Fruit fly (Drosophila melanogaster) whole organism, embryonic: ENCODE results near the gene vvl.

Experiments used
- Ada2b ChIP-seq: fragments of 200-800 bp; sonication (Bioruptor generic); IDR thresholded peaks from 2 replicates; pipeline ENCODE4 v1.3.6; 2022; ENCODE audit warnings: missing biosample characterization, missing genetic modification characterization
- Atf6 ChIP-seq: fragments of 200-800 bp; sonication (Bioruptor generic); IDR thresholded peaks from 2 replicates; pipeline ENCODE4 v1.3.6; 2022; ENCODE audit warnings: missing biosample characterization, missing genetic modification characterization
- CG10543 ChIP-seq: fragments of 200-800 bp; sonication (Bioruptor generic); optimal IDR thresholded peaks from 3 replicates; lab custom pipeline; 2017; ENCODE audit warnings: missing biosample characterization, mild to moderate bottlenecking, missing genetic modification characterization, moderate library complexity
- CG1233 ChIP-seq: fragments of 200-800 bp; sonication (Bioruptor generic); optimal IDR thresholded peaks from 4 replicates; lab custom pipeline; 2018; ENCODE audit warnings: missing biosample characterization, mild to moderate bottlenecking, missing genetic modification characterization
- CG12744 ChIP-seq: fragments of 200-800 bp; sonication (Bioruptor generic); optimal IDR thresholded peaks from 2 replicates; lab custom pipeline; 2016; ENCODE audit warnings: missing biosample characterization, missing genetic modification characterization
- CG1647 ChIP-seq: fragments of 200-800 bp; sonication (Bioruptor generic); optimal IDR thresholded peaks from 3 replicates; lab custom pipeline; 2016; ENCODE audit warnings: missing biosample characterization, missing genetic modification characterization
- CG16813 ChIP-seq: fragments of 200-800 bp; sonication (Bioruptor generic); IDR thresholded peaks from 3 replicates; pipeline ENCODE4 v1.3.6; 2022; ENCODE audit warnings: missing biosample characterization, missing genetic modification characterization; ENCODE audit not compliant: partially characterized antibody
- CG17385 ChIP-seq: fragments of 200-800 bp; sonication (Bioruptor generic); optimal IDR thresholded peaks from 3 replicates; lab custom pipeline; 2018; ENCODE audit warnings: missing biosample characterization, mild to moderate bottlenecking, missing genetic modification characterization
- CG2875 ChIP-seq: fragments of 200-800 bp; sonication (Bioruptor generic); optimal IDR thresholded peaks from 2 replicates; lab custom pipeline; 2017; ENCODE audit warnings: missing biosample characterization, mild to moderate bottlenecking, missing genetic modification characterization, missing genetic modification reagents
- CG3065 ChIP-seq: fragments of 200-800 bp; sonication (Bioruptor generic); optimal IDR thresholded peaks from 2 replicates; lab custom pipeline; 2016; ENCODE audit warnings: missing biosample characterization, missing genetic modification characterization
- CG31441 ChIP-seq: fragments of 200-800 bp; sonication (Bioruptor generic); IDR thresholded peaks from 2 replicates; pipeline ENCODE4 v1.3.6; 2022; ENCODE audit warnings: missing biosample characterization, missing genetic modification characterization
- CG6272 ChIP-seq: fragments of 200-800 bp; sonication (Bioruptor generic); IDR thresholded peaks from 2 replicates; pipeline ENCODE4 v1.3.6; 2022; ENCODE audit warnings: missing biosample characterization, missing genetic modification characterization
- CG7786 ChIP-seq: fragments of 200-800 bp; sonication (Bioruptor generic); optimal IDR thresholded peaks from 2 replicates; lab custom pipeline; 2016; ENCODE audit warnings: missing biosample characterization, missing genetic modification characterization
- CG8290 ChIP-seq, 3 experiments: fragments of 200-800 bp; sonication (Bioruptor generic); optimal IDR thresholded peaks; 2 replicates each; lab custom pipeline; 2016 to 2019; ENCODE audit warnings: missing biosample characterization in 3 of 3, missing genetic modification characterization in 3 of 3, mild to moderate bottlenecking in 2 of 3, moderate library complexity in 1 of 3
- CG8388 ChIP-seq: fragments of 200-800 bp; sonication (Bioruptor generic); optimal IDR thresholded peaks from 2 replicates; lab custom pipeline; 2019; ENCODE audit warnings: missing biosample characterization, mild to moderate bottlenecking, missing genetic modification characterization, moderate library complexity
- CG8944 ChIP-seq: fragments of 200-800 bp; sonication (Bioruptor generic); optimal IDR thresholded peaks from 3 replicates; lab custom pipeline; 2016; ENCODE audit warnings: missing biosample characterization, missing genetic modification characterization
- Dad ChIP-seq: fragments of 200-800 bp; sonication (Bioruptor generic); optimal IDR thresholded peaks from 3 replicates; lab custom pipeline; 2016; ENCODE audit warnings: missing biosample characterization, missing genetic modification characterization
- Doc3 ChIP-seq: fragments of 200-800 bp; sonication (Bioruptor generic); IDR thresholded peaks from 3 replicates; pipeline ENCODE4 v1.3.6; 2022; ENCODE audit warnings: missing biosample characterization, missing genetic modification characterization; ENCODE audit not compliant: partially characterized antibody
- H15 ChIP-seq: fragments of 200-800 bp; sonication (Bioruptor generic); IDR thresholded peaks from 3 replicates; pipeline ENCODE4 v1.3.6; 2022; ENCODE audit warnings: missing biosample characterization, missing genetic modification characterization
- HHEX ChIP-seq: fragments of 200-800 bp; sonication (Bioruptor generic); optimal IDR thresholded peaks from 3 replicates; lab custom pipeline; 2017; ENCODE audit warnings: missing biosample characterization, mild to moderate bottlenecking, missing genetic modification characterization, missing genetic modification reagents
- MESR4 ChIP-seq: fragments of 200-800 bp; sonication (Bioruptor generic); optimal IDR thresholded peaks from 2 replicates; lab custom pipeline; 2018; ENCODE audit warnings: missing biosample characterization, mild to moderate bottlenecking, missing genetic modification characterization, moderate library complexity
- Max ChIP-seq: fragments of 200-800 bp; sonication (Bioruptor generic); optimal IDR thresholded peaks from 2 replicates; lab custom pipeline; 2016; ENCODE audit warnings: missing biosample characterization, mild to moderate bottlenecking, missing genetic modification characterization
- NFAT ChIP-seq: fragments of 200-800 bp; sonication (Bioruptor generic); IDR thresholded peaks from 2 replicates; pipeline ENCODE4 v1.3.6; 2022; ENCODE audit warnings: missing biosample characterization, missing genetic modification characterization
- NfI ChIP-seq: fragments of 200-800 bp; sonication (Bioruptor generic); optimal IDR thresholded peaks from 3 replicates; lab custom pipeline; 2018; ENCODE audit warnings: missing biosample characterization, mild to moderate bottlenecking, missing genetic modification characterization, moderate library complexity
- Sry-δ ChIP-seq: fragments of 200-800 bp; sonication (Bioruptor generic); optimal IDR thresholded peaks from 2 replicates; lab custom pipeline; 2016; ENCODE audit warnings: missing biosample characterization, missing genetic modification characterization
- Stat92E ChIP-seq, 3 experiments: fragments of >200 bp in 2 of 3; fragments of 200-800 bp in 1 of 3; sonication (Bioruptor generic) in 1 of 3; optimal IDR thresholded peaks; 2 replicates each; lab custom pipeline; 2017 to 2019; ENCODE audit warnings: missing biosample characterization in 3 of 3, missing genetic modification characterization in 3 of 3, mild to moderate bottlenecking in 1 of 3, moderate library complexity in 1 of 3
- ato ChIP-seq: fragments of 200-800 bp; sonication (Bioruptor generic); IDR thresholded peaks from 2 replicates; pipeline ENCODE4 v1.3.6; 2022; ENCODE audit warnings: missing biosample characterization, missing genetic modification characterization; ENCODE audit not compliant: partially characterized antibody
- bbx ChIP-seq: fragments of 200-800 bp; sonication (Bioruptor generic); IDR thresholded peaks from 2 replicates; pipeline ENCODE4 v1.3.6; 2022; ENCODE audit warnings: missing biosample characterization, missing genetic modification characterization; ENCODE audit not compliant: partially characterized antibody
- cas ChIP-seq: fragments of 200-800 bp; sonication (Bioruptor generic); IDR thresholded peaks from 2 replicates; pipeline ENCODE4 v1.3.6; 2022; ENCODE audit warnings: missing biosample characterization, missing genetic modification characterization
- dysf ChIP-seq: fragments of 200-800 bp; sonication (Bioruptor generic); IDR thresholded peaks from 3 replicates; pipeline ENCODE4 v1.3.6; 2022; ENCODE audit warnings: missing biosample characterization, missing genetic modification characterization
- ftz-f1 ChIP-seq: fragments of 200-800 bp; sonication (Bioruptor generic); optimal IDR thresholded peaks from 2 replicates; lab custom pipeline; 2016; ENCODE audit warnings: missing biosample characterization, missing genetic modification characterization
- gcm ChIP-seq: fragments of 200-800 bp; sonication (Bioruptor generic); optimal IDR thresholded peaks from 2 replicates; lab custom pipeline; 2019; ENCODE audit warnings: missing biosample characterization, mild to moderate bottlenecking, missing genetic modification characterization, moderate library complexity
- hb ChIP-seq: fragments of 200-800 bp; sonication (Bioruptor generic); IDR thresholded peaks from 3 replicates; pipeline ENCODE4 v1.3.6; 2022; ENCODE audit warnings: missing biosample characterization, missing genetic modification characterization; ENCODE audit not compliant: partially characterized antibody
- her ChIP-seq: fragments of 200-800 bp; sonication (Bioruptor generic); optimal IDR thresholded peaks from 2 replicates; lab custom pipeline; 2016; ENCODE audit warnings: missing biosample characterization, missing genetic modification characterization
- jing ChIP-seq: fragments of 200-800 bp; sonication (Bioruptor generic); optimal IDR thresholded peaks from 2 replicates; lab custom pipeline; 2018; ENCODE audit warnings: missing biosample characterization, mild to moderate bottlenecking, missing genetic modification characterization
- kay ChIP-seq: fragments of 200-800 bp; sonication (Bioruptor generic); optimal IDR thresholded peaks from 2 replicates; lab custom pipeline; 2016; ENCODE audit warnings: missing biosample characterization, missing genetic modification characterization
- lmd ChIP-seq: fragments of 200-800 bp; sonication (Bioruptor generic); IDR thresholded peaks from 2 replicates; pipeline ENCODE4 v1.3.6; 2022; ENCODE audit warnings: missing biosample characterization, missing genetic modification characterization
- odd ChIP-seq: fragments of 200-800 bp; sonication (Bioruptor generic); optimal IDR thresholded peaks from 2 replicates; lab custom pipeline; 2017; ENCODE audit warnings: missing biosample characterization, mild to moderate bottlenecking, missing genetic modification characterization
- pros ChIP-seq: fragments of 200-800 bp; sonication (Bioruptor generic); optimal IDR thresholded peaks from 3 replicates; lab custom pipeline; 2019; ENCODE audit warnings: missing biosample characterization, mild to moderate bottlenecking, missing genetic modification characterization, moderate library complexity
- run ChIP-seq: fragments of 200-800 bp; sonication (Bioruptor generic); optimal IDR thresholded peaks from 3 replicates; lab custom pipeline; 2018; ENCODE audit warnings: missing biosample characterization, mild to moderate bottlenecking, missing genetic modification characterization
- shn ChIP-seq: fragments of 200-800 bp; sonication (Bioruptor generic); optimal IDR thresholded peaks from 3 replicates; lab custom pipeline; 2016; ENCODE audit warnings: missing biosample characterization, missing genetic modification characterization
- tna ChIP-seq: fragments of 200-800 bp; sonication (Bioruptor generic); IDR thresholded peaks from 2 replicates; pipeline ENCODE4 v1.3.6; 2022; ENCODE audit warnings: missing biosample characterization, missing genetic modification characterization; ENCODE audit not compliant: partially characterized antibody
- ttk ChIP-seq: fragments of 200-800 bp; sonication (Bioruptor generic); IDR thresholded peaks from 2 replicates; pipeline ENCODE4 v2.1.2; 2022; ENCODE audit warnings: missing biosample characterization, missing genetic modification characterization
- unc-4 ChIP-seq: fragments of 200-800 bp; sonication (Bioruptor generic); IDR thresholded peaks from 2 replicates; pipeline ENCODE4 v1.3.6; 2022; ENCODE audit warnings: missing biosample characterization, missing genetic modification characterization; ENCODE audit not compliant: partially characterized antibody
- unpg ChIP-seq: fragments of 200-800 bp; sonication (Bioruptor generic); optimal IDR thresholded peaks from 3 replicates; lab custom pipeline; 2018; ENCODE audit warnings: missing biosample characterization, mild to moderate bottlenecking, missing genetic modification characterization, moderate library complexity
- wdn ChIP-seq: fragments of 200-800 bp; sonication (Bioruptor generic); IDR thresholded peaks from 2 replicates; pipeline ENCODE4 v1.3.6; 2022; ENCODE audit warnings: missing biosample characterization, missing genetic modification characterization
- zen2 ChIP-seq: fragments of 200-800 bp; sonication (Bioruptor generic); IDR thresholded peaks from 3 replicates; pipeline ENCODE4 v1.3.6; 2022; ENCODE audit warnings: missing biosample characterization, missing genetic modification characterization; ENCODE audit not compliant: partially characterized antibody

Gene vvl

DNA sequence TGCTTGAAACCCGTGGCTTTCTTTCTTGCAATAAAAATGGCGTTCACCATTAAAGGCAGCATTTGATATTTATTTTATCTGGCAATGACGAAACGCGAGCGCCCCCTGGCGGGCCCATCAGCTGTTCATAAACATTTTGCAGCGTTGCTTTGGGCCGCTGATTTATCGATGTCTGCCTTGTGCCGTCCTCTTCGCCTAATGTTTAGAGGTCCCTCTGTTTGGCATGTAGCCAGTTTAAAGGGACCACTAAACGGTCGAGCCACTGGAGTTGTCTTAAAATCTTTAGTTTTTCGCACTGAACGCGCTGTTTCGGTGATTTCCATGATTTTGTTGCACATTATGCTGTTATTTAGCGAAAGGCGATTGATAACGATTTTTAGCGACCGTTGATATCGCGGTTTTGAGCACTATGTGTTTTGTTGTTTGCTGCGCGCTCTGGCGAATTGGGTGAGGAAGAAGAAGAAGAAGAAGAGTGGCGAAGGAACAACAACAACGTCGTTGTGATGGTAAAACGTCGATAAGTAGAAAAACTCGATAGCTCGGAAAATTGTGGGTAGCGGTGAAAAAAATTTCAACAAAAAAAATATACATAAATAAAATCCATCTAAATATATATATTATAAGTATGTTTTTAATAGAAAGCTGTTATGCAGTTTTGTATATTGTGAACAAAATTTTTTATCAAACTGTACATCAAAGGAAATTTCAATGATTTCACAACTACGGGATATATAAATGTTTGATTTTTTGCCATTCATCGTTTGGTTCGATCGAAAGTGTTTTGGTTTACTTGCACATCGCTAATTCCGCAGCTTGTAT is 37.5 kb upstream of the vvl start, which contains the start of the genes velo and Sbds (continued):
- peak; percentile 6 for TF ChIP-seq CG3065 (GFP tag; lab: Kevin White, UChicago)
- peak; percentile 13 for TF ChIP-seq odd (GFP tag; lab: Kevin White, UChicago)
- TF ChIP-seq Dad (GFP tag; lab: Kevin White, UChicago), result no peak
- TF ChIP-seq ttk, result 0 out of 2 replicates have a peak, but pooled peaks have one; percentile 22
- TF ChIP-seq ftz-f1 (GFP tag; lab: Kevin White, UChicago), result peak; percentile 52
- TF ChIP-seq cas, result no peak
- TF ChIP-seq MESR4 (GFP tag; lab: Kevin White, UChicago), result peak; percentile 99
- no peak for TF ChIP-seq CG8944 (GFP tag; lab: Kevin White, UChicago)
- TF ChIP-seq dysf (GFP tag; lab: Robert Waterston, UW), result 0 out of 3 replicates have a peak, but pooled peaks have one; percentile 30
- TF ChIP-seq Sry-δ (GFP tag; lab: Kevin White, UChicago), result peak; percentile 82
- TF ChIP-seq NFAT (GFP tag; lab: Robert Waterston, UW), result no peak; the same call in 1 of the 2 replicates
- no peak for TF ChIP-seq CG6272 (GFP tag; lab: Robert Waterston, UW)
- peak; percentile 98 for TF ChIP-seq CG17385 (GFP tag; lab: Kevin White, UChicago)
- TF ChIP-seq CG2875, result no peak
- no peak for TF ChIP-seq CG8290 (GFP tag; optimal IDR thresholded peaks at IDR 0.05; lab: Kevin White, UChicago)
- TF ChIP-seq CG8290 (tag; optimal IDR thresholded peaks at IDR 0.05; lab: Kevin White, UChicago), result no peak
- TF ChIP-seq jing (GFP tag; lab: Kevin White, UChicago), result no peak
- no peak for TF ChIP-seq kay (GFP tag; lab: Kevin White, UChicago)
- no peak for TF ChIP-seq CG12744 (GFP tag; lab: Kevin White, UChicago)
- peak; percentile 59 for TF ChIP-seq bbx (GFP tag; lab: Robert Waterston, UW)
- no peak for TF ChIP-seq pros (GFP tag; lab: Kevin White, UChicago)
- TF ChIP-seq H15, result 0 out of 3 replicates have a peak, but pooled peaks have one; percentile 12
- peak; percentile 71 for TF ChIP-seq Doc3
- peak; percentile 62 for TF ChIP-seq NfI (GFP tag; lab: Kevin White, UChicago)
- no peak for TF ChIP-seq wdn (GFP tag; lab: Robert Waterston, UW)
- peak; percentile 34 for TF ChIP-seq tna (GFP tag; lab: Robert Waterston, UW)
- peak; percentile 37 for TF ChIP-seq CG8388 (GFP tag; lab: Kevin White, UChicago)
- TF ChIP-seq CG31441 (GFP tag; lab: Robert Waterston, UW), result no peak; the same call in 1 of the 2 replicates
- no peak; the same call in 2 of the 3 replicates for TF ChIP-seq zen2 (GFP tag; lab: Robert Waterston, UW)
- no peak for TF ChIP-seq Stat92E (GFP tag; optimal IDR thresholded peaks at IDR 0.05; lab: Kevin White, UChicago)
- peak; percentile 9 for TF ChIP-seq CG1233 (GFP tag; lab: Kevin White, UChicago)
- TF ChIP-seq hb, result peak; percentile 75; the same call in 2 of the 3 replicates
- no peak for TF ChIP-seq shn
- TF ChIP-seq ato (GFP tag; lab: Robert Waterston, UW), result 0 out of 2 replicates have a peak, but pooled peaks have one; percentile 22
- TF ChIP-seq Ada2b, result no peak
- TF ChIP-seq CG7786, result peak; percentile 15
- TF ChIP-seq unc-4 (GFP tag; lab: Robert Waterston, UW), result peak; percentile 70
- TF ChIP-seq gcm (GFP tag; lab: Kevin White, UChicago), result no peak
- peak; percentile 5 for TF ChIP-seq HHEX (GFP tag; lab: Kevin White, UChicago)
- peak; percentile 15 for TF ChIP-seq unpg
- TF ChIP-seq CG10543 (GFP tag; lab: Kevin White, UChicago), result peak; percentile 71
- peak; percentile 16 for TF ChIP-seq her (GFP tag; lab: Kevin White, UChicago)
- no peak for TF ChIP-seq Max (GFP tag; lab: Kevin White, UChicago)
- no peak for TF ChIP-seq run (tag; lab: Kevin White, UChicago)
- no peak for TF ChIP-seq CG1647
- peak; percentile 22; the same call in 1 of the 2 replicates for TF ChIP-seq Atf6 (GFP tag; lab: Robert Waterston, UW)
- TF ChIP-seq lmd (GFP tag; lab: Robert Waterston, UW), result peak; percentile 35; the same call in 1 of the 2 replicates
- TF ChIP-seq CG16813 (GFP tag; lab: Robert Waterston, UW), result peak; percentile 56
